Fruit fly (Drosophila melanogaster) whole organism, embryonic: ENCODE measurements around the gene spel1.

Experiments
- CG10565 ChIP-seq: fragments of 200-800 bp; sonication (Bioruptor generic); optimal IDR thresholded peaks from 3 replicates; lab custom pipeline; 2016; ENCODE audit warnings: missing biosample characterization, mild to moderate bottlenecking, missing genetic modification characterization
- CG11695 ChIP-seq: fragments of 200-800 bp; sonication (Bioruptor generic); IDR thresholded peaks from 3 replicates; pipeline ENCODE4 v1.3.6; 2022; ENCODE audit warnings: missing biosample characterization, missing genetic modification characterization
- CG15269 ChIP-seq: fragments of 200-800 bp; sonication (Bioruptor generic); optimal IDR thresholded peaks from 2 replicates; lab custom pipeline; 2018; ENCODE audit warnings: missing biosample characterization, mild to moderate bottlenecking, missing genetic modification characterization, moderate library complexity
- CG2889 ChIP-seq: fragments of 200-800 bp; sonication (Bioruptor generic); IDR thresholded peaks from 3 replicates; pipeline ENCODE4 v1.3.6; 2022; ENCODE audit warnings: missing biosample characterization, missing genetic modification characterization
- Deaf1 ChIP-seq: fragments of 200-800 bp; optimal IDR thresholded peaks from 3 replicates; lab custom pipeline; 2019; ENCODE audit warnings: missing biosample characterization, mild to moderate bottlenecking, missing genetic modification characterization, moderate library complexity
- Drgx ChIP-seq: fragments of 200-800 bp; sonication (Bioruptor generic); IDR thresholded peaks from 2 replicates; pipeline ENCODE4 v1.3.6; 2022; ENCODE audit warnings: missing biosample characterization, missing genetic modification characterization
- Lpt ChIP-seq: fragments of >200 bp; optimal IDR thresholded peaks from 2 replicates; lab custom pipeline; 2018; ENCODE audit warnings: missing biosample characterization, missing genetic modification characterization
- Max ChIP-seq: fragments of 200-800 bp; sonication (Bioruptor generic); optimal IDR thresholded peaks from 2 replicates; lab custom pipeline; 2016; ENCODE audit warnings: missing biosample characterization, mild to moderate bottlenecking, missing genetic modification characterization
- Sin3A ChIP-seq: fragments of >200 bp; optimal IDR thresholded peaks from 2 replicates; lab custom pipeline; 2018
- crp ChIP-seq, 2 experiments: fragments of 200-800 bp; sonication (Bioruptor generic); optimal IDR thresholded peaks; 2 replicates in 1 of 2; 3 replicates in 1 of 2; lab custom pipeline; 2017; ENCODE audit warnings: missing biosample characterization in 2 of 2, missing genetic modification characterization in 2 of 2, mild to moderate bottlenecking in 1 of 2, moderate library complexity in 1 of 2
- ind ChIP-seq: fragments of 200-800 bp; sonication (Bioruptor generic); optimal IDR thresholded peaks from 3 replicates; lab custom pipeline; 2016; ENCODE audit warnings: missing biosample characterization, missing genetic modification characterization
- oc ChIP-seq: fragments of 200-800 bp; sonication (Bioruptor generic); optimal IDR thresholded peaks from 2 replicates; lab custom pipeline; 2018; ENCODE audit warnings: missing biosample characterization, mild to moderate bottlenecking, missing genetic modification characterization, moderate library complexity
- pfk ChIP-seq: fragments of 200-800 bp; sonication (Bioruptor generic); optimal IDR thresholded peaks from 2 replicates; lab custom pipeline; 2018; ENCODE audit warnings: missing biosample characterization, mild to moderate bottlenecking, missing genetic modification characterization, moderate library complexity
- sqz ChIP-seq: fragments of 200-800 bp; sonication (Bioruptor generic); optimal IDR thresholded peaks from 3 replicates; lab custom pipeline; 2018; ENCODE audit warnings: missing biosample characterization, mild to moderate bottlenecking, missing genetic modification characterization

dm6 chr2L:14319005-14319404 lies 42.9 kb upstream of the spel1 start:
- no peak for TF ChIP-seq ind (GFP tag; lab: Kevin White, UChicago)
- no peak for TF ChIP-seq CG2889 (GFP tag; lab: Robert Waterston, UW)
- no peak for TF ChIP-seq crp (GFP tag; optimal IDR thresholded peaks at IDR 0.05; lab: Kevin White, UChicago)
- TF ChIP-seq Deaf1 (tag; lab: Kevin White, UChicago) = no peak
- no peak for TF ChIP-seq CG15269 (tag; lab: Kevin White, UChicago)
- no peak for TF ChIP-seq sqz (GFP tag; lab: Kevin White, UChicago)
- TF ChIP-seq Max (GFP tag; lab: Kevin White, UChicago) = no peak
- TF ChIP-seq CG11695 (GFP tag; lab: Robert Waterston, UW) = no peak
- TF ChIP-seq Drgx (GFP tag; lab: Robert Waterston, UW) = no peak
- TF ChIP-seq oc = no peak
- no peak for TF ChIP-seq pfk (GFP tag; lab: Kevin White, UChicago)
- no peak for TF ChIP-seq CG10565 (GFP tag; lab: Kevin White, UChicago)
- no peak for TF ChIP-seq Lpt
- no peak for TF ChIP-seq Sin3A (lab: Kevin White, UChicago)
